Worm (Caenorhabditis elegans) whole organism, young adult: ENCODE results near the gene ZC13.1.

Source experiments
- F23B12.7 ChIP-seq: sonication (generic microtip); optimal IDR thresholded peaks from 2 replicates; lab custom pipeline; 2017; ENCODE audit warnings: missing genetic modification characterization, mild to moderate bottlenecking, missing compliant biosample characterization, antibody characterized with exemption, moderate library complexity; ENCODE audit not compliant: insufficient read depth
- F55B11.4 ChIP-seq: sonication (generic microtip); optimal IDR thresholded peaks from 2 replicates; lab custom pipeline; 2016; ENCODE audit warnings: missing compliant biosample characterization, missing genetic modification characterization, borderline replicate concordance; ENCODE audit not compliant: insufficient read depth
- F57C9.4 ChIP-seq: sonication (generic microtip); optimal IDR thresholded peaks from 2 replicates; lab custom pipeline; 2017; ENCODE audit warnings: mild to moderate bottlenecking, missing genetic modification characterization, missing compliant biosample characterization
- bed-2 ChIP-seq: fragments of 200-800 bp; sonication (Bioruptor generic); IDR thresholded peaks from 2 replicates; pipeline ENCODE4 v1.3.6; 2022; ENCODE audit warnings: missing genetic modification reagents, missing genetic modification characterization, missing compliant biosample characterization
- dpff-1 ChIP-seq: sonication (generic microtip); optimal IDR thresholded peaks from 2 replicates; lab custom pipeline; 2017; ENCODE audit warnings: mild to moderate bottlenecking, missing genetic modification characterization, missing compliant biosample characterization
- nhr-27 ChIP-seq: fragments of 200-800 bp; sonication (Bioruptor generic); optimal IDR thresholded peaks from 2 replicates; lab custom pipeline; 2018; ENCODE audit warnings: mild to moderate bottlenecking, missing genetic modification characterization, moderate library complexity, missing compliant biosample characterization

ce11 chrX:915510-915909 is 38.5 kb downstream of the ZC13.1 start, which contains the start of gene sel-12:
- TF ChIP-seq bed-2 (GFP tag; lab: Robert Waterston, UW) (no peak), F23B12.7 (tag; lab: Kevin White, UChicago) (no peak), nhr-27 (tag; lab: Kevin White, UChicago) (no peak), F57C9.4 (tag; lab: Kevin White, UChicago) (no peak), dpff-1 (tag; lab: Kevin White, UChicago) (no peak), F55B11.4 (no peak)
